Fruit fly (Drosophila melanogaster) whole organism, wandering third instar larva: ENCODE results near the gene CG15399.
A peak's percentile ranks its signal among the peaks of the same experiment; 100 is the strongest.

Experiments
- GATAd ChIP-seq: sonication (Bioruptor generic); optimal IDR thresholded peaks from 2 replicates; lab custom pipeline; 2016; ENCODE audit warnings: missing biosample characterization, missing genetic modification characterization
- Sp1 ChIP-seq: fragments of 200-800 bp; sonication (Bioruptor generic); optimal IDR thresholded peaks from 3 replicates; lab custom pipeline; 2019; ENCODE audit warnings: missing biosample characterization, mild to moderate bottlenecking, missing genetic modification characterization, moderate library complexity
- Vsx2 ChIP-seq: fragments of 200-300, 225-300 bp; sonication (Bioruptor generic); optimal IDR thresholded peaks from 2 replicates; lab custom pipeline; 2018; ENCODE audit warnings: missing biosample characterization, missing genetic modification characterization; ENCODE audit not compliant: partially characterized antibody
- dmrt93B ChIP-seq: fragments of 200-800 bp; sonication (Bioruptor generic); optimal IDR thresholded peaks from 2 replicates; lab custom pipeline; 2018; ENCODE audit warnings: missing biosample characterization, mild to moderate bottlenecking, missing genetic modification characterization
- h ChIP-seq: fragments of 200-800 bp; sonication (Bioruptor generic); optimal IDR thresholded peaks from 3 replicates; lab custom pipeline; 2016; ENCODE audit warnings: missing biosample characterization, mild to moderate bottlenecking, missing genetic modification characterization
- psq ChIP-seq: fragments of 200-800 bp; sonication (Bioruptor generic); optimal IDR thresholded peaks from 3 replicates; lab custom pipeline; 2017; ENCODE audit warnings: missing biosample characterization, mild to moderate bottlenecking, missing genetic modification characterization, moderate library complexity
- rgr ChIP-seq: fragments of 200-800 bp; sonication (Bioruptor generic); optimal IDR thresholded peaks from 3 replicates; lab custom pipeline; 2016; ENCODE audit warnings: missing biosample characterization, mild to moderate bottlenecking, missing genetic modification characterization
- sv ChIP-seq: fragments of 200-800 bp; sonication (Bioruptor generic); optimal IDR thresholded peaks from 3 replicates; lab custom pipeline; 2016; ENCODE audit warnings: missing biosample characterization, missing genetic modification characterization
- tai ChIP-seq: sonication (Bioruptor generic); optimal IDR thresholded peaks from 2 replicates; lab custom pipeline; 2016; ENCODE audit warnings: missing biosample characterization, missing genetic modification characterization

- TF ChIP-seq rgr (GFP tag; lab: Kevin White, UChicago) (no peak), sv (no peak), h (GFP tag; lab: Kevin White, UChicago) (peak; percentile 28), GATAd (GFP tag; lab: Kevin White, UChicago) (no peak), dmrt93B (no peak), tai (GFP tag; lab: Kevin White, UChicago) (no peak), Vsx2 (GFP tag; lab: Kevin White, UChicago) (no peak), Sp1 (GFP tag; lab: Kevin White, UChicago) (no peak), psq (no peak)
Observed at dm6 chr2L:2800956-2801776, 29.6 kb upstream of the CG15399 start.
